Fruit fly (Drosophila melanogaster): ENCODE measurements around the gene Hydr2.
"Not testable (repeated sequence)": the region's sequence is repeated elsewhere in the genome, so short reads cannot be mapped to it uniquely, and the experiment has no call there.

Gene Hydr2

DNA sequence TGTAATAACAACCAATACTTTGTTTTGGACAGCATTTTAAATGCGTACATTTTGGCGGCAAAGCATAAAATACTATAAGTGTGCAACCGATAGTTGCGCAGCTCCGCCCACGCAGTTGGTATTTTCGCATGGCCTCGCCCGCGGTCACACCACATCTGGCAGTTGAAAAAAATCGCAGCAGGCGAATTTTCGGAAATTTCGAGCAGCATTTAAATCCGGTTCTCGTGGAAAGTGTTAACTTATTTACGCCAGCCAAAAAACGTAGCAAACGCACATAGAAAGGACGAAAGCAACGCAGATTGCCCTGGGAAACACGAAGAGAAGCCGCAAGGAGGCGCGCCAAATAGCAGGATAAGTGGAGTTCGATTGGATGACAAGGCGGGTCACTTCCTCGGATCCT lies at the start of gene Hydr2:
Gene Hydr2 (plus strand): TSS at position 156 of the 400 bp plus-strand sequence.
- TF ChIP-seq Hr83 (GFP tag; optimal IDR thresholded peaks at IDR 0.05; ENCODE audit: poor library complexity, severe bottlenecking); CG32264 (GFP tag; optimal IDR thresholded peaks at IDR 0.05); tai (GFP tag; optimal IDR thresholded peaks at IDR 0.05): not testable (repeated sequence)

DNA sequence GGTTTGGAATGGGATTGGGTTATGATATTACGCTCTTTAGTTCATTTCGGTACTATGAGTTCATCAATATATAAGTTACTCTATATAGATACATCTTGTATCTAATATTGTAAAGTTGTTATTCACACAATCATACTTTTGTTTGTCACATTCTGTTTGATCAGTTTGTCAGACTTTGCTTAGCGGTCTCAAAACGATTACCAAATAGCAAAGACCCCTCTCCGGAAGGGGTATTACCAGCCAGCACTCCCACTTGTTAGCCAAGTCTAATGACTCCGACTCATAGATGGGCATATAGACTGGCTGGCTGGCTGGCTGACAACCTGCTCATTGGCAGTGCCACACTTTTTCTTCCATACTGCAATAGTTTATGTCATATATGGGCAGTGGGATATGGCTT lies 49.3 kb upstream of the Hydr2 start:
- TF ChIP-seq rgr (GFP tag; optimal IDR thresholded peaks at IDR 0.05) (no peak), usp (GFP tag; optimal IDR thresholded peaks at IDR 0.05) (no peak), foxo (GFP tag; optimal IDR thresholded peaks at IDR 0.05) (no peak), CG9705 (GFP tag; optimal IDR thresholded peaks at IDR 0.05) (no peak), ey (GFP tag; optimal IDR thresholded peaks at IDR 0.05) (no peak), Hr78 (GFP tag; optimal IDR thresholded peaks at IDR 0.05) (no peak), pan (optimal IDR thresholded peaks at IDR 0.05) (no peak), sv (GFP tag; optimal IDR thresholded peaks at IDR 0.05) (no peak), woc (GFP tag; optimal IDR thresholded peaks at IDR 0.05) (no peak), fru (GFP tag; optimal IDR thresholded peaks at IDR 0.05) (no peak), CrebA (GFP tag; optimal IDR thresholded peaks at IDR 0.05; ENCODE audit: borderline replicate concordance) (no peak)

DNA sequence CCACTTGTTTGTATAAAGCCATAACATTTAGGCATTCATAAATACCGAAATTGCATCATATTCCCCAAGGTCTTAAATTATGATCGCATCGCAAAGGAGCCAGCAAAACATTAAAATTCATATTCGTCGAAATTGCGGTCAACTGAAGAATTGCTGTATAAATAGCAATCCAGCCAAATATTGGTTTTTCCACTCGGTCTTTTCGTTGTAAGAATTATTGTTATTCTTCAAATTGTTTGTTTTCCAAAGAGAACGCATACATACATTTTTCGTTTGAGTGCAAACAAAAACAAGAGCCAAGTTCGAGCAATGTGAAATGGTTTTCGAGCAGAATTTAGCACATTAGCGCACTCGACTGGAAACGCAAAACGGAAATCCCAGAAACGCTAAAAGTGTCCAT lies 48.6 kb upstream of the Hydr2 start:
- TF ChIP-seq fru (GFP tag; optimal IDR thresholded peaks at IDR 0.05): no peak
- TF ChIP-seq HLH106 (tag; optimal IDR thresholded peaks at IDR 0.05): no peak
- no peak for TF ChIP-seq GATAd (GFP tag; optimal IDR thresholded peaks at IDR 0.05)
- TF ChIP-seq pan (optimal IDR thresholded peaks at IDR 0.05): no peak
- no peak for TF ChIP-seq woc (GFP tag; optimal IDR thresholded peaks at IDR 0.05)
- TF ChIP-seq usp (GFP tag; optimal IDR thresholded peaks at IDR 0.05): no peak
- TF ChIP-seq rgr (GFP tag; optimal IDR thresholded peaks at IDR 0.05): no peak
- no peak for TF ChIP-seq Dif (GFP tag; optimal IDR thresholded peaks at IDR 0.05; ENCODE audit: partially characterized antibody)
- no peak for TF ChIP-seq h (GFP tag; optimal IDR thresholded peaks at IDR 0.05)
- no peak for TF ChIP-seq Myc (optimal IDR thresholded peaks at IDR 0.05)
- TF ChIP-seq sv (GFP tag; optimal IDR thresholded peaks at IDR 0.05): no peak
- no peak for TF ChIP-seq Hnf4 (GFP tag; optimal IDR thresholded peaks at IDR 0.05)
- TF ChIP-seq CG9705 (GFP tag; optimal IDR thresholded peaks at IDR 0.05): no peak
- no peak for TF ChIP-seq lola (GFP tag; optimal IDR thresholded peaks at IDR 0.05)
- no peak for TF ChIP-seq Hr83 (GFP tag; optimal IDR thresholded peaks at IDR 0.05; ENCODE audit: poor library complexity, severe bottlenecking)
- TF ChIP-seq br (GFP tag; optimal IDR thresholded peaks at IDR 0.05): no peak
- TF ChIP-seq ey (GFP tag; optimal IDR thresholded peaks at IDR 0.05): no peak
- no peak for TF ChIP-seq tai (GFP tag; optimal IDR thresholded peaks at IDR 0.05)
- TF ChIP-seq dl (GFP tag; optimal IDR thresholded peaks at IDR 0.05; ENCODE audit: insufficient read depth in 1 of 2, partially characterized antibody in 2 of 2): no peak

DNA sequence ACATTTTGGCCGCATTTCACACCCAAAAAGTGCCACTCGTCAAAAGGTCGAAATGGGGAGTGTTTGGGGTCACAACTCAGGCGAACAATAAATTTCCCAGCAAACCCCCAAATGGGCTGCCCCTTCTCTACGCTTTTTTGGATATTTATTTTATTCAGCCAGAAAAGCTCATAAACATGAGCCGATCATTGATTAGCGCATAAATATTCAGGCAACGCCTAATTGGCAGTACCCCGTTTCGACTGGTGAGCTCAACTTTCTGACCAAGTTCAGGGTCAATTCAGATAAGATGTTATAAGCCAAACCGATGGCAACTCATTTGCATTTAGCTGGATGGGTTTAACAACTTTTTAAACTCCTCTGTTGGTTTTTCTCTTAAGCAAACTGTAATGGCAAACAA lies 43.8 kb upstream of the Hydr2 start:
- TF ChIP-seq woc (GFP tag; optimal IDR thresholded peaks at IDR 0.05) (no peak), psq (GFP tag; optimal IDR thresholded peaks at IDR 0.05) (no peak), h (GFP tag; optimal IDR thresholded peaks at IDR 0.05) (no peak), CG32264 (GFP tag; optimal IDR thresholded peaks at IDR 0.05) (no peak), CrebA (GFP tag; optimal IDR thresholded peaks at IDR 0.05; ENCODE audit: borderline replicate concordance) (no peak), Vsx2 (GFP tag; optimal IDR thresholded peaks at IDR 0.05; ENCODE audit: partially characterized antibody) (no peak), brk (GFP tag; optimal IDR thresholded peaks at IDR 0.05) (no peak), Hr83 (GFP tag; optimal IDR thresholded peaks at IDR 0.05; ENCODE audit: poor library complexity, severe bottlenecking) (no peak), tai (GFP tag; optimal IDR thresholded peaks at IDR 0.05) (no peak), sv (GFP tag; optimal IDR thresholded peaks at IDR 0.05) (no peak), Dif (GFP tag; optimal IDR thresholded peaks at IDR 0.05; ENCODE audit: partially characterized antibody) (no peak), Rel (GFP tag; optimal IDR thresholded peaks at IDR 0.05) (no peak), Rel (tag; optimal IDR thresholded peaks at IDR 0.05) (no peak), CG9705 (GFP tag; optimal IDR thresholded peaks at IDR 0.05) (no peak), br (GFP tag; optimal IDR thresholded peaks at IDR 0.05) (no peak), HLH106 (tag; optimal IDR thresholded peaks at IDR 0.05) (no peak), rgr (GFP tag; optimal IDR thresholded peaks at IDR 0.05) (no peak), lola (GFP tag; optimal IDR thresholded peaks at IDR 0.05) (no peak), Mio (GFP tag; optimal IDR thresholded peaks at IDR 0.05) (no peak), sage (GFP tag; optimal IDR thresholded peaks at IDR 0.05) (no peak)

DNA sequence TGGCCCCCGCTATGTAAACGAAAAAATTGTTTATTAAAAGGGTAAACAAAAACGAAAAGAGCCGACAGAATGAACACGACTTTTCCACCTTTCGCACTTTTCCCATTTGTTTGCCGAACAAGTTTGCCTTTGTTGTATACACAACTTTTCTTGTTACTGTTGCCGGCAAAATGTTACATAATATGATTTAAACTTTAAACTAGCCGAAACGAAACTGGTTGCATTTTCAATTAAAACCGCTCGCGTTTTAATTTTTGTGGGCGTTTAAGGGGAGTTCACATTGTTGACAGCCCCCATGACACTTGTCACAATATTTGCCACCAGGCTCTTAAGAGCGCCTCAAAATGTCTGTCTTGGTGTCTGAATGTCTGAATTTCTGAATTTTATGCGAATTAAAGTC lies 42.6 kb upstream of the Hydr2 start:
- no peak for TF ChIP-seq jim (GFP tag; optimal IDR thresholded peaks at IDR 0.05)
- no peak for TF ChIP-seq CG9705 (GFP tag; optimal IDR thresholded peaks at IDR 0.05)
- no peak for TF ChIP-seq brk (GFP tag; optimal IDR thresholded peaks at IDR 0.05)
- no peak for TF ChIP-seq Abd-B (GFP tag; optimal IDR thresholded peaks at IDR 0.05)
- no peak for TF ChIP-seq Hr78 (GFP tag; optimal IDR thresholded peaks at IDR 0.05)
- no peak for TF ChIP-seq usp (GFP tag; optimal IDR thresholded peaks at IDR 0.05)
